Worm (Caenorhabditis elegans) whole organism, midembryonic: ENCODE measurements around the gene C18E9.8.

Experiments
- cog-1 ChIP-seq: sonication (generic microtip); optimal IDR thresholded peaks from 2 replicates; lab custom pipeline; 2016; ENCODE audit warnings: missing genetic modification characterization, missing compliant biosample characterization
- ztf-29 ChIP-seq: fragments of 200-800 bp; sonication (Bioruptor generic); IDR thresholded peaks from 2 replicates; pipeline ENCODE4 v1.3.6; 2022; ENCODE audit warnings: missing genetic modification reagents, missing genetic modification characterization, missing compliant biosample characterization

ce11 chrII:9017628-9018027 lies 29.8 kb upstream of the C18E9.8 start:
- TF ChIP-seq cog-1 (tag; lab: Kevin White, UChicago): no peak
- TF ChIP-seq ztf-29: no peak
